Fruit fly (Drosophila melanogaster) S2 (cell line): ENCODE measurements around the gene CG17646.

Source experiments
- CG8478 ChIP-seq: fragments of >200 bp; optimal IDR thresholded peaks from 2 replicates; lab custom pipeline; 2018
- CTCF ChIP-seq, 2 experiments: fragments of >200 bp; optimal IDR thresholded peaks; 2 replicates each; lab custom pipeline; 2018

DNA sequence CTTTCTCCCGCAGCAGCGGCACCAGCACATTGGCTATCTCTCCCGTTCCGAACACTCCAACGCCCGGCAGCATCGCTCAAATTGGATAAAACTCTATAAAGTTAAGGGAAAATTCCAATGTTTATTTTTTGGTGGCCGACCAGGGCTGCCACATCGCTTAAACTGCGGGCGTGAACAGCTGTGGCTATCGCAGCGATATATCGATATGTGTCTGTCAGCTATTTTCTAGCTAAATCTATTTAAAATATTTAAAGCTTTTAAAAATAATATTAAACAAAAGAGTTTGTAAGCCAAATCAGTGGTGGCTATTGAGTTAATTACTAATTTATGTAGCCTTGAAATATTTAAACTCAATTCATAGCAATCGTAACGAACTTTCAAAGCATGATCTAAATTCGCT, 19.6 kb downstream of the CG17646 start, which contains the start of the genes CG17712 and CG17648:
- TF ChIP-seq CG8478 (no peak), CTCF (optimal IDR thresholded peaks at IDR 0.05; lab: Kevin White, UChicago) (no peak)
